Worm (Caenorhabditis elegans) whole organism, mixed stage, embryonic: Measurements from ENCODE around the gene snpc-1.3.
"Not testable (repeated sequence)": the region's sequence is repeated elsewhere in the genome, so short reads cannot be mapped to it uniquely, and the experiment has no call there.

Experiments used
- M03D4.4 ChIP-seq: sonication (generic microtip); optimal IDR thresholded peaks from 2 replicates; lab custom pipeline; 2017; ENCODE audit warnings: mild to moderate bottlenecking, missing genetic modification characterization, missing compliant biosample characterization
- bed-3 ChIP-seq: fragments of 200-800 bp; sonication (Bioruptor generic); optimal IDR thresholded peaks from 3 replicates; lab custom pipeline; 2018; ENCODE audit warnings: mild to moderate bottlenecking, missing genetic modification characterization, moderate library complexity, missing compliant biosample characterization
- blmp-1 ChIP-seq: fragments of 150-350 bp; optimal IDR thresholded peaks from 2 replicates; lab custom pipeline; 2014; ENCODE audit warnings: missing biosample characterization, missing genetic modification characterization
- ceh-39 ChIP-seq: fragments of 150-350 bp; optimal IDR thresholded peaks from 2 replicates; lab custom pipeline; 2014; ENCODE audit warnings: missing biosample characterization, missing genetic modification characterization
- ceh-43 ChIP-seq: fragments of 200-800 bp; sonication (Bioruptor generic); optimal IDR thresholded peaks from 2 replicates; lab custom pipeline; 2018; ENCODE audit warnings: mild to moderate bottlenecking, missing genetic modification characterization, moderate library complexity, missing compliant biosample characterization
- ces-1 ChIP-seq: fragments of 150-350 bp; optimal IDR thresholded peaks from 2 replicates; lab custom pipeline; 2014; ENCODE audit warnings: missing biosample characterization, missing genetic modification reagents, missing genetic modification characterization
- cnd-1 ChIP-seq: fragments of 200-800 bp; sonication (Bioruptor generic); optimal IDR thresholded peaks from 2 replicates; lab custom pipeline; 2018; ENCODE audit warnings: mild to moderate bottlenecking, missing genetic modification characterization, missing compliant biosample characterization
- elt-1 ChIP-seq: sonication (generic microtip); optimal IDR thresholded peaks from 2 replicates; lab custom pipeline; 2017; ENCODE audit warnings: missing genetic modification characterization, mild to moderate bottlenecking, missing compliant biosample characterization, antibody characterized with exemption, moderate library complexity, borderline replicate concordance; ENCODE audit not compliant: insufficient read depth
- elt-3 ChIP-seq: fragments of 150-350 bp; optimal IDR thresholded peaks from 2 replicates; lab custom pipeline; 2014; ENCODE audit warnings: missing biosample characterization, missing genetic modification characterization
- flh-1 ChIP-seq: fragments of 200-800 bp; sonication (Bioruptor generic); optimal IDR thresholded peaks from 2 replicates; lab custom pipeline; 2018; ENCODE audit warnings: mild to moderate bottlenecking, missing genetic modification characterization, moderate library complexity, missing compliant biosample characterization
- ham-2 ChIP-seq: fragments of 200-800 bp; sonication (Bioruptor generic); optimal IDR thresholded peaks from 2 replicates; lab custom pipeline; 2018; ENCODE audit warnings: mild to moderate bottlenecking, missing genetic modification characterization, missing compliant biosample characterization
- hlh-1 ChIP-seq: fragments of 150-350 bp; optimal IDR thresholded peaks from 2 replicates; lab custom pipeline; 2014; ENCODE audit warnings: missing biosample characterization, missing genetic modification reagents, missing genetic modification characterization
- lin-13 ChIP-seq: fragments of 150-350 bp; optimal IDR thresholded peaks from 2 replicates; lab custom pipeline; 2014; ENCODE audit warnings: missing biosample characterization, missing genetic modification characterization
- lin-32 ChIP-seq: fragments of 200-800 bp; sonication (Bioruptor generic); optimal IDR thresholded peaks from 2 replicates; lab custom pipeline; 2018; ENCODE audit warnings: mild to moderate bottlenecking, missing genetic modification characterization, missing compliant biosample characterization
- lsy-2 ChIP-seq: fragments of 150-350 bp; optimal IDR thresholded peaks from 2 replicates; lab custom pipeline; 2014; ENCODE audit warnings: missing biosample characterization, missing genetic modification characterization
- mep-1 ChIP-seq: fragments of 150-350 bp; optimal IDR thresholded peaks from 2 replicates; lab custom pipeline; 2017; ENCODE audit warnings: missing biosample characterization, missing genetic modification reagents, missing genetic modification characterization, inconsistent platforms
- mls-2 ChIP-seq: sonication (generic microtip); optimal IDR thresholded peaks from 2 replicates; lab custom pipeline; 2016; ENCODE audit warnings: mild to moderate bottlenecking, missing genetic modification characterization, moderate library complexity, missing compliant biosample characterization
- nhr-12 ChIP-seq: fragments of 150-350 bp; optimal IDR thresholded peaks from 2 replicates; lab custom pipeline; 2014; ENCODE audit warnings: missing biosample characterization, missing genetic modification characterization
- nhr-2 ChIP-seq: fragments of 150-350 bp; optimal IDR thresholded peaks from 2 replicates; lab custom pipeline; 2014; ENCODE audit warnings: missing biosample characterization, missing genetic modification characterization
- nhr-237 ChIP-seq: fragments of 150-350 bp; optimal IDR thresholded peaks from 2 replicates; lab custom pipeline; 2014; ENCODE audit warnings: missing biosample characterization, missing genetic modification characterization
- nhr-76 ChIP-seq: sonication (generic microtip); optimal IDR thresholded peaks from 2 replicates; lab custom pipeline; 2017; ENCODE audit warnings: missing biosample characterization, missing genetic modification characterization
- pha-4 ChIP-seq: fragments of 150-350 bp; optimal IDR thresholded peaks from 2 replicates; lab custom pipeline; 2018; ENCODE audit warnings: missing biosample characterization, missing genetic modification reagents, missing genetic modification characterization
- sem-2 ChIP-seq: fragments of 200-800 bp; sonication (Bioruptor generic); optimal IDR thresholded peaks from 2 replicates; lab custom pipeline; 2018; ENCODE audit warnings: mild to moderate bottlenecking, missing genetic modification characterization, missing compliant biosample characterization
- tbx-8 ChIP-seq: fragments of 200-800 bp; sonication (Bioruptor generic); optimal IDR thresholded peaks from 2 replicates; lab custom pipeline; 2018; ENCODE audit warnings: mild to moderate bottlenecking, missing genetic modification characterization, moderate library complexity, missing compliant biosample characterization
- unc-120 ChIP-seq: sonication (generic microtip); optimal IDR thresholded peaks from 2 replicates; lab custom pipeline; 2017; ENCODE audit warnings: missing genetic modification characterization, missing compliant biosample characterization; ENCODE audit not compliant: poor library complexity, severe bottlenecking
- unc-39 ChIP-seq: fragments of 150-350 bp; optimal IDR thresholded peaks from 2 replicates; lab custom pipeline; 2014; ENCODE audit warnings: missing biosample characterization, missing genetic modification characterization
- unc-62 ChIP-seq: fragments of 150-350 bp; optimal IDR thresholded peaks from 2 replicates; lab custom pipeline; 2014; ENCODE audit warnings: missing biosample characterization, missing genetic modification reagents, missing genetic modification characterization
- zip-8 ChIP-seq: fragments of 150-350 bp; optimal IDR thresholded peaks from 2 replicates; lab custom pipeline; 2014; ENCODE audit warnings: missing biosample characterization, missing genetic modification characterization
- ztf-11 ChIP-seq: fragments of 150-350 bp; optimal IDR thresholded peaks from 2 replicates; lab custom pipeline; 2014; ENCODE audit warnings: missing biosample characterization, missing genetic modification characterization

The snpc-1.3 gene

DNA sequence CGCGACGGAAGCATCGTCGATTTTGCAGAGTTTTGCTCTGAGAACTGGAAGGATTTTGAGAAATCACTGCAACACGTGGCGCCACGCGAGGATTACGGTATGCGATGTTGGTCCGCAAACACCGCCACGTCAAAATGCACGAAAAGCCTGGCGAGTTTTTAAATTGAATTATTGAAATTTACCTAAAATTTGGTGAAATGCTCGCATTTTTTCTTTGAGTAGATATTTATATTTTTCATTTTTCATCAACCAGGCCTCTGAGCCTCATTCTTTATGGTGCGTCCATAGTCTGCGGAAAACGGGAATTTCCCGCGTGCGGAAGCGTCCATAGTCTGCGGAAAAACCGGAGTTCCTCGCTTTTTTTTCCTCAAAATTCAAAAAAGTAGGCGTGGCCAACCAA is 32.0 kb upstream of the snpc-1.3 start, which contains the start of gene ZC317.7:
Gene ZC317.7, minus strand, starts transcription at position 101 of the 400 bp plus-strand sequence.
- not testable (repeated sequence) for TF ChIP-seq unc-120 (tag; lab: Kevin White, UChicago); tbx-8 (GFP tag; lab: Kevin White, UChicago); lsy-2

DNA sequence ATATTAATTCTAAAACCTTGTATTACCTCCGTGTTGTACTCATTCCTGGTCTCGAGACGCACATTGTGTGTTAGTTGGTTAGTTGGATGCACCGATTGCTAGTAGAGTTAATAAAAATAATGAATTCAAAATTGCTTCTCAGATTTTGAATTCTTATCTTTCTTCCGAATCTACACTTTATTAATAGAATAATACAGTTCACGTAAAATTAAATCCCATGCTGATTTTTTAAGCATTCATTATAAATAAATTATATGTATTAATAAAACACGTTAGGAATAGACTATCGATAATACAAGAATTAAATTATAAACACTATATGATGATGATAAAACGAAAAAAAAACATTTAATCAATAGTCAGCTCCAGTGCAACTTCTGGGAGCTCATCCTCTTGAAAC is 29.5 kb upstream of the snpc-1.3 start, which contains the start of gene ZC317.6:
Gene ZC317.6, minus strand, starts transcription at position 101 of the 400 bp plus-strand sequence.
- TF ChIP-seq blmp-1 (tag; lab: Kevin White, UChicago); ham-2; mep-1 (tag; lab: Kevin White, UChicago): not testable (repeated sequence)

DNA sequence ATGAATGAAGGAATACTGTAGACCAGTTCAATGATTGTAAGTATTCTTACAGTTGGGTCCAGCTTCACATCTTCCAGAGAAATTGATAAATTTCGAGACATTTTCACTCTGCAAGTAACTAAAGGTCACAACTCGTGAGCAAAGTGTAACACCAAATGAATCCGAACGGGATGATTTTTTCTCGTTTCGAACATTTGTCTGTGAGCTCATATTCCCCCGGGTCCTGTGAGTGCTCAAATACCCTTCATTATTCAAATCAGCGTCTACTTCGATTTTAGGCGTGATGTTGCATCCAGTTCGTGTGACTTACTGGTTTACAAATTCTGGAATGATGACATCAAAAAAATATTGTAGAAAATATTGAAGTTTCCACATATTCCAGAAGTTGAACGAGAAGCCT is 26.4 kb upstream of the snpc-1.3 start, which contains the start of gene srg-68:
Gene srg-68, minus strand, starts transcription at position 101 of the 400 bp plus-strand sequence.
- TF ChIP-seq ceh-43 (GFP tag; lab: Kevin White, UChicago) (no peak), unc-120 (tag; lab: Kevin White, UChicago) (no peak), unc-62 (GFP tag; lab: Kevin White, UChicago) (no peak), unc-39 (tag; lab: Kevin White, UChicago) (no peak), elt-1 (tag; lab: Kevin White, UChicago) (no peak), ces-1 (no peak), cnd-1 (tag; lab: Kevin White, UChicago) (no peak), zip-8 (tag; lab: Kevin White, UChicago) (no peak), mls-2 (no peak), ceh-39 (tag; lab: Kevin White, UChicago) (no peak), hlh-1 (tag; lab: Kevin White, UChicago) (no peak), M03D4.4 (tag; lab: Kevin White, UChicago) (no peak), flh-1 (no peak), nhr-237 (tag; lab: Kevin White, UChicago) (no peak), blmp-1 (tag; lab: Kevin White, UChicago) (no peak), lin-13 (no peak), ham-2 (no peak), ztf-11 (no peak)
- TF ChIP-seq, all 35 proteins: peak for 0

DNA sequence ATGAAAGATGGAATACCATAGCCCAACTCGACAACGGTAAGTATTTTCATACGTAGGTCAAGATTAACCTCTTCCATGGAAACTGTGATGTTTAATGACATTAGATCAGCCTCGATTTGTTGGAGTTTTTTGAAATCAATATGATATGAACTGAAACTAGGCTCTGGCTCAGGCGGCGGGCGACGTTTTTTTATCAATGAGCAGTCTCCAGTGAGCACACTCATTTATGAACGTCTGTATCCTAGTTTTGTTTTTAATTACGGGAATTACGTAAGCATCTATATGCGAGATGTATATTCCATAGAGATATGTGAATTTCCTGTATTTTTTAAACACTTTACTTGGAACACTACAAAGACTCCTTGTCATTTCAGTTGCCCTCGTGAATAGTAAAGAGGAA is 23.9 kb upstream of the snpc-1.3 start, which contains the start of gene srg-67:
Gene srg-67, minus strand, starts transcription at position 101 of the 400 bp plus-strand sequence.
- TF ChIP-seq elt-3 (tag; lab: Kevin White, UChicago) (no peak), ces-1 (no peak), unc-120 (tag; lab: Kevin White, UChicago) (no peak), hlh-1 (tag; lab: Kevin White, UChicago) (no peak), mep-1 (tag; lab: Kevin White, UChicago) (no peak), nhr-237 (tag; lab: Kevin White, UChicago) (no peak), tbx-8 (GFP tag; lab: Kevin White, UChicago) (no peak), sem-2 (GFP tag; lab: Kevin White, UChicago) (no peak), nhr-76 (tag; lab: Kevin White, UChicago) (no peak), cnd-1 (tag; lab: Kevin White, UChicago) (no peak), ztf-11 (no peak), nhr-12 (tag; lab: Kevin White, UChicago) (no peak)

DNA sequence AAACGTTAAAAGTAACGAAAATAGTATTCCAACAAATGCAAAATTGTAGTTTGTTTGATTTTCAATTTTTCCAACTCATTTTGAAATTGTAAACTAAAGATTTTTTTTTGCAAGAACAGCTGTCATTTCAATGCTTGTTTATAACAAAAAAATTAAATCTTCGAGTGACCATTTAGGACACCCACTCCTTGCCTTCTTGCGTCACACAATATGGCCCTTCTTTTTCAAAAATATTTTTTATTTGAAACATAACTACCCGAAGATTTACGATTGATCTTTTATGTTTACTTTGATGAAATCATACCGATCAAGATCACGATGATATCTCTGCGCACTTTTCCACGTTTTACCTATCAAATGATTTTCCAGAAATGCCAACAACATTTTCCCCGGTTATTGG is 20.8 kb upstream of the snpc-1.3 start, which contains the start of gene ZC317.2:
Gene ZC317.2, plus strand, starts transcription at position 301 of the 400 bp plus-strand sequence.
- TF ChIP-seq nhr-12 (tag; lab: Kevin White, UChicago) (no peak), nhr-76 (tag; lab: Kevin White, UChicago) (no peak), blmp-1 (tag; lab: Kevin White, UChicago) (no peak), nhr-2 (tag; lab: Kevin White, UChicago) (no peak), sem-2 (GFP tag; lab: Kevin White, UChicago) (no peak), ztf-11 (no peak), unc-62 (GFP tag; lab: Kevin White, UChicago) (no peak), lin-32 (GFP tag; lab: Kevin White, UChicago) (no peak), ceh-39 (tag; lab: Kevin White, UChicago) (no peak), bed-3 (GFP tag; lab: Kevin White, UChicago) (no peak), ces-1 (no peak), elt-3 (tag; lab: Kevin White, UChicago) (no peak), lsy-2 (no peak), hlh-1 (tag; lab: Kevin White, UChicago) (no peak), mep-1 (tag; lab: Kevin White, UChicago) (no peak), cnd-1 (tag; lab: Kevin White, UChicago) (no peak), lin-13 (no peak), pha-4 (no peak), flh-1 (no peak), nhr-237 (tag; lab: Kevin White, UChicago) (no peak)
- TF ChIP-seq, all 35 proteins: peak for 0
